Fruit fly (Drosophila melanogaster): Measurements from ENCODE around the gene Syx7.

The Syx7 gene

dm6 chr3L:21412140-21412539 lies 33.5 kb upstream of the Syx7 start:
- TF ChIP-seq pan (optimal IDR thresholded peaks at IDR 0.05) (no peak), CG32264 (GFP tag; optimal IDR thresholded peaks at IDR 0.05) (no peak), dmrt93B (GFP tag; optimal IDR thresholded peaks at IDR 0.05) (no peak), OdsH (GFP tag; optimal IDR thresholded peaks at IDR 0.05) (no peak), lola (GFP tag; optimal IDR thresholded peaks at IDR 0.05) (no peak), Rel (GFP tag; optimal IDR thresholded peaks at IDR 0.05) (no peak), Rel (tag; optimal IDR thresholded peaks at IDR 0.05) (no peak), sage (GFP tag; optimal IDR thresholded peaks at IDR 0.05) (no peak), GATAd (GFP tag; optimal IDR thresholded peaks at IDR 0.05) (no peak)

dm6 chr3L:21414331-21414730 lies 31.3 kb upstream of the Syx7 start:
- TF ChIP-seq dmrt93B (GFP tag; optimal IDR thresholded peaks at IDR 0.05) (no peak), Vsx2 (GFP tag; optimal IDR thresholded peaks at IDR 0.05; ENCODE audit: partially characterized antibody) (no peak), usp (GFP tag; optimal IDR thresholded peaks at IDR 0.05) (no peak), h (GFP tag; optimal IDR thresholded peaks at IDR 0.05) (no peak), OdsH (GFP tag; optimal IDR thresholded peaks at IDR 0.05) (no peak), Mio (GFP tag; optimal IDR thresholded peaks at IDR 0.05) (no peak), foxo (GFP tag; optimal IDR thresholded peaks at IDR 0.05) (peak in 1 of 2 experiments; percentile 15)

- TF ChIP-seq Mio (GFP tag; optimal IDR thresholded peaks at IDR 0.05) (no peak), woc (GFP tag; optimal IDR thresholded peaks at IDR 0.05) (no peak), Rel (GFP tag; optimal IDR thresholded peaks at IDR 0.05) (no peak), Rel (tag; optimal IDR thresholded peaks at IDR 0.05) (no peak), lola (GFP tag; optimal IDR thresholded peaks at IDR 0.05) (no peak), foxo (GFP tag; optimal IDR thresholded peaks at IDR 0.05) (no peak), Hnf4 (GFP tag; optimal IDR thresholded peaks at IDR 0.05) (no peak), dsf (GFP tag; optimal IDR thresholded peaks at IDR 0.05; ENCODE audit: borderline replicate concordance) (no peak), CG32264 (GFP tag; optimal IDR thresholded peaks at IDR 0.05) (no peak), sv (GFP tag; optimal IDR thresholded peaks at IDR 0.05) (no peak)
Observed at dm6 chr3L:21416921-21417447, 28.6 kb upstream of the Syx7 start.

- TF ChIP-seq woc (GFP tag; optimal IDR thresholded peaks at IDR 0.05), result peak; percentile 26
- TF ChIP-seq pan (optimal IDR thresholded peaks at IDR 0.05), result no peak
- no peak for TF ChIP-seq CrebA (GFP tag; optimal IDR thresholded peaks at IDR 0.05; ENCODE audit: borderline replicate concordance)
- no peak for TF ChIP-seq brk (GFP tag; optimal IDR thresholded peaks at IDR 0.05)
- no peak for TF ChIP-seq Dif (GFP tag; optimal IDR thresholded peaks at IDR 0.05; ENCODE audit: partially characterized antibody)
- peak; percentile 49 for TF ChIP-seq h (GFP tag; optimal IDR thresholded peaks at IDR 0.05)
- no peak for TF ChIP-seq usp (GFP tag; optimal IDR thresholded peaks at IDR 0.05)
- TF ChIP-seq Jra (GFP tag; optimal IDR thresholded peaks at IDR 0.05), result no peak
- no peak for TF ChIP-seq jim (GFP tag; optimal IDR thresholded peaks at IDR 0.05)
- no peak for TF ChIP-seq lola (GFP tag; optimal IDR thresholded peaks at IDR 0.05)
- no peak for TF ChIP-seq dl (GFP tag; optimal IDR thresholded peaks at IDR 0.05; ENCODE audit: insufficient read depth in 1 of 2, partially characterized antibody in 2 of 2)
- no peak for TF ChIP-seq sage (GFP tag; optimal IDR thresholded peaks at IDR 0.05)
- TF ChIP-seq br (GFP tag; optimal IDR thresholded peaks at IDR 0.05), result no peak
- no peak for TF ChIP-seq Hr83 (GFP tag; optimal IDR thresholded peaks at IDR 0.05; ENCODE audit: poor library complexity, severe bottlenecking)
- TF ChIP-seq rgr (GFP tag; optimal IDR thresholded peaks at IDR 0.05), result peak; percentile 25
- TF ChIP-seq Hnf4 (GFP tag; optimal IDR thresholded peaks at IDR 0.05), result no peak
- peak; percentile 41 for TF ChIP-seq ey (GFP tag; optimal IDR thresholded peaks at IDR 0.05)
- TF ChIP-seq N (GFP tag; optimal IDR thresholded peaks at IDR 0.05), result no peak
- TF ChIP-seq Myc (optimal IDR thresholded peaks at IDR 0.05), result no peak
- TF ChIP-seq tai (GFP tag; optimal IDR thresholded peaks at IDR 0.05), result no peak
- TF ChIP-seq Dfd (GFP tag; optimal IDR thresholded peaks at IDR 0.05), result no peak
- no peak for TF ChIP-seq CG32264 (GFP tag; optimal IDR thresholded peaks at IDR 0.05)
- peak; percentile 39 for TF ChIP-seq psq (GFP tag; optimal IDR thresholded peaks at IDR 0.05)
- TF ChIP-seq Sp1 (GFP tag; optimal IDR thresholded peaks at IDR 0.05), result peak; percentile 52
- no peak for TF ChIP-seq Rel (GFP tag; optimal IDR thresholded peaks at IDR 0.05)
- no peak for TF ChIP-seq Rel (tag; optimal IDR thresholded peaks at IDR 0.05)
- TF ChIP-seq dsf (GFP tag; optimal IDR thresholded peaks at IDR 0.05; ENCODE audit: borderline replicate concordance), result no peak
- no peak for TF ChIP-seq GATAd (GFP tag; optimal IDR thresholded peaks at IDR 0.05)
- TF ChIP-seq Abd-B (GFP tag; optimal IDR thresholded peaks at IDR 0.05), result no peak
- no peak for TF ChIP-seq Mio (GFP tag; optimal IDR thresholded peaks at IDR 0.05)
- TF ChIP-seq HLH106 (tag; optimal IDR thresholded peaks at IDR 0.05), result no peak
- TF ChIP-seq sv (GFP tag; optimal IDR thresholded peaks at IDR 0.05), result no peak
- no peak for TF ChIP-seq CG9705 (GFP tag; optimal IDR thresholded peaks at IDR 0.05)
- no peak for TF ChIP-seq Vsx2 (GFP tag; optimal IDR thresholded peaks at IDR 0.05; ENCODE audit: partially characterized antibody)
- peak; percentile 32 for TF ChIP-seq fru (GFP tag; optimal IDR thresholded peaks at IDR 0.05)
- peak; percentile 62 for TF ChIP-seq OdsH (GFP tag; optimal IDR thresholded peaks at IDR 0.05)
- peak in 1 of 2 experiments; percentile 48 for TF ChIP-seq foxo (GFP tag; optimal IDR thresholded peaks at IDR 0.05)
- no peak for TF ChIP-seq Hr78 (GFP tag; optimal IDR thresholded peaks at IDR 0.05)
- TF ChIP-seq dmrt93B (GFP tag; optimal IDR thresholded peaks at IDR 0.05), result peak; percentile 32
Observed at dm6 chr3L:21417884-21418536, 27.6 kb upstream of the Syx7 start.
